Fruit fly (Drosophila melanogaster): ENCODE data around the gene disp.

The disp gene

dm6 chr3R:5856215-5856614, at the start of gene disp, which contains the start of gene ECSIT (continued):
- TF ChIP-seq nerfin-1 (tag; optimal IDR thresholded peaks at IDR 0.05) = no peak
- no peak for TF ChIP-seq gcm2 (GFP tag; optimal IDR thresholded peaks at IDR 0.05)
- TF ChIP-seq pan (optimal IDR thresholded peaks at IDR 0.05) = no peak
- TF ChIP-seq pan (GFP tag; optimal IDR thresholded peaks at IDR 0.05 in 1 of 2, IDR thresholded peaks at IDR 0.05 in 1 of 2) = no peak
- no peak for TF ChIP-seq unc-4 (GFP tag; IDR thresholded peaks at IDR 0.05; ENCODE audit: partially characterized antibody)
- no peak for TF ChIP-seq CG7839 (tag; optimal IDR thresholded peaks at IDR 0.05)
- TF ChIP-seq Hand (GFP tag; optimal IDR thresholded peaks at IDR 0.05) = no peak
- no peak for TF ChIP-seq gro (GFP tag; optimal IDR thresholded peaks at IDR 0.05)
- TF ChIP-seq CG16815 (GFP tag; optimal IDR thresholded peaks at IDR 0.05) = no peak
- TF ChIP-seq CG3838 (GFP tag; optimal IDR thresholded peaks at IDR 0.05) = no peak
- TF ChIP-seq CG34376 (GFP tag; optimal IDR thresholded peaks at IDR 0.05) = peak; percentile 22
- TF ChIP-seq zfh1 (GFP tag; IDR thresholded peaks at IDR 0.05) = no peak
- no peak for TF ChIP-seq peb (GFP tag; IDR thresholded peaks at IDR 0.05)
- TF ChIP-seq tap (tag; optimal IDR thresholded peaks at IDR 0.05) = no peak
- TF ChIP-seq BEAF-32 (GFP tag; optimal IDR thresholded peaks at IDR 0.05) = peak; percentile 47
- TF ChIP-seq slp2 (GFP tag; optimal IDR thresholded peaks at IDR 0.05) = peak; percentile 14
- TF ChIP-seq CG15269 (tag; optimal IDR thresholded peaks at IDR 0.05) = no peak
- TF ChIP-seq CG17612 (GFP tag; IDR thresholded peaks at IDR 0.05) = no peak
- no peak for TF ChIP-seq CG8359 (GFP tag; optimal IDR thresholded peaks at IDR 0.05; ENCODE audit: borderline replicate concordance)
- peak; percentile 48 for TF ChIP-seq Max (GFP tag; optimal IDR thresholded peaks at IDR 0.05)
- TF ChIP-seq CG7372 (GFP tag; IDR thresholded peaks at IDR 0.05) = no peak
- no peak for TF ChIP-seq D19A (tag; optimal IDR thresholded peaks at IDR 0.05)
- no peak for TF ChIP-seq Side (GFP tag; optimal IDR thresholded peaks at IDR 0.05)
- TF ChIP-seq CG16813 (GFP tag; IDR thresholded peaks at IDR 0.05; ENCODE audit: partially characterized antibody) = peak; percentile 16; the same call in 1 of the 3 replicates
- TF ChIP-seq Sry-β (GFP tag; optimal IDR thresholded peaks at IDR 0.05) = peak; percentile 98
- peak; percentile 32 for TF ChIP-seq mam (GFP tag; optimal IDR thresholded peaks at IDR 0.05)
- TF ChIP-seq CG2120 (GFP tag; optimal IDR thresholded peaks at IDR 0.05) = peak; percentile 59
- TF ChIP-seq tna (GFP tag; IDR thresholded peaks at IDR 0.05; ENCODE audit: partially characterized antibody) = no peak
- no peak for TF ChIP-seq CG30431 (GFP tag; optimal IDR thresholded peaks at IDR 0.05)
- TF ChIP-seq CG13424 (tag; optimal IDR thresholded peaks at IDR 0.05) = no peak
- no peak for TF ChIP-seq CG4328 (GFP tag; optimal IDR thresholded peaks at IDR 0.05)
- no peak for TF ChIP-seq Dp (GFP tag; optimal IDR thresholded peaks at IDR 0.05)
- TF ChIP-seq CG9817 (tag; optimal IDR thresholded peaks at IDR 0.05) = peak; percentile 4
- no peak for TF ChIP-seq ci (GFP tag; IDR thresholded peaks at IDR 0.05)
- TF ChIP-seq CG12744 (GFP tag; optimal IDR thresholded peaks at IDR 0.05) = no peak
- no peak for TF ChIP-seq CG10979 (tag; optimal IDR thresholded peaks at IDR 0.05)
- no peak for TF ChIP-seq sqz (GFP tag; optimal IDR thresholded peaks at IDR 0.05)
- peak; percentile 88 for TF ChIP-seq CG2712 (tag; optimal IDR thresholded peaks at IDR 0.05)
- TF ChIP-seq crp (GFP tag; optimal IDR thresholded peaks at IDR 0.05) = peak; percentile 98
- TF ChIP-seq CG15696 (tag; optimal IDR thresholded peaks at IDR 0.05) = no peak
- no peak for TF ChIP-seq vnd (GFP tag; IDR thresholded peaks at IDR 0.05; ENCODE audit: partially characterized antibody)
- TF ChIP-seq Hmr (GFP tag; optimal IDR thresholded peaks at IDR 0.05) = peak; percentile 36
- no peak for TF ChIP-seq E2f1 (GFP tag; IDR thresholded peaks at IDR 0.05)
- TF ChIP-seq pros (GFP tag; optimal IDR thresholded peaks at IDR 0.05) = no peak
- TF ChIP-seq dmrt11E (tag; optimal IDR thresholded peaks at IDR 0.05) = peak; percentile 38
- no peak for TF ChIP-seq CG6272 (GFP tag; IDR thresholded peaks at IDR 0.05)
- no peak for TF ChIP-seq CG13123 (GFP tag; optimal IDR thresholded peaks at IDR 0.05)
- no peak for TF ChIP-seq Doc3 (GFP tag; IDR thresholded peaks at IDR 0.05; ENCODE audit: partially characterized antibody)
- no peak for TF ChIP-seq fd96Cb (tag; optimal IDR thresholded peaks at IDR 0.05)
- TF ChIP-seq kay (GFP tag; optimal IDR thresholded peaks at IDR 0.05) = no peak

Data from whole organism, embryonic.